Worm (Caenorhabditis elegans): ENCODE results near the gene srr-2.

DNA sequence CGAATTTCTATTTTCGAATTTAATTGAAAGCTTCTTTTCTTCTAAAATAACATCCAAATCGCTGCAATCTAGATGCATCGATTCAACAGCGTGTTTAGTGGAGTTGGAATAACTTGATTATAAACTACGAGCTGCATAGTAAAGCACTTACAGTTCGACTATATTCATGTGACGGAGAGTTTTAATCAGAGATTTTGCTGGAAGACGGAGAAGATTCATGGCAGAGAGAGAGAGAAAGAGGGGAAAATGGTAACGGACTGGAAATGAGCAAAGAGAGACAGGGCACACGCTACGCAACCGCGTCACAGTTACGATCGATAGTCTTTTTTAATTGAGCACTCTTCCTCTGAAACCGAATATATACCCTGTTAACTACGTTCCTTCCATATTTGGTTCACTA lies 16.5 kb upstream of the srr-2 start, which contains the start of gene fbxb-116:
- TF ChIP-seq aly-2 (tag; optimal IDR thresholded peaks at IDR 0.05): no peak
- no peak for TF ChIP-seq F13H6.1 (tag; optimal IDR thresholded peaks at IDR 0.05)
- no peak for TF ChIP-seq nhr-237 (tag; optimal IDR thresholded peaks at IDR 0.05)
- no peak for TF ChIP-seq elt-3 (tag; optimal IDR thresholded peaks at IDR 0.05)
- TF ChIP-seq mdl-1 (tag; optimal IDR thresholded peaks at IDR 0.05): no peak
